Fruit fly (Drosophila melanogaster) whole organism, embryonic: ENCODE data around the gene CG7183.

Experiments
- ATbp ChIP-seq: fragments of 200-800 bp; sonication (Bioruptor generic); optimal IDR thresholded peaks from 2 replicates; lab custom pipeline; 2017; ENCODE audit warnings: missing biosample characterization, mild to moderate bottlenecking, missing genetic modification characterization, missing genetic modification reagents
- Antp ChIP-seq: fragments of 200-800 bp; sonication (Bioruptor generic); optimal IDR thresholded peaks from 3 replicates; lab custom pipeline; 2016; ENCODE audit warnings: missing biosample characterization, missing genetic modification characterization
- Atf6 ChIP-seq: fragments of 200-800 bp; sonication (Bioruptor generic); IDR thresholded peaks from 2 replicates; pipeline ENCODE4 v1.3.6; 2022; ENCODE audit warnings: missing biosample characterization, missing genetic modification characterization
- CG10462 ChIP-seq: fragments of 200-800 bp; sonication (Bioruptor generic); optimal IDR thresholded peaks from 2 replicates; lab custom pipeline; 2016; ENCODE audit warnings: missing biosample characterization, missing genetic modification characterization
- CG11456 ChIP-seq: fragments of 200-800 bp; sonication (Bioruptor generic); IDR thresholded peaks from 3 replicates; pipeline ENCODE4 v1.3.6; 2022; ENCODE audit warnings: missing biosample characterization, missing genetic modification characterization
- CG13287 ChIP-seq: fragments of 200-800 bp; sonication (Bioruptor generic); IDR thresholded peaks from 2 replicates; pipeline ENCODE4 v1.3.6; 2022; ENCODE audit warnings: missing biosample characterization, missing genetic modification characterization; ENCODE audit not compliant: partially characterized antibody
- CG14014 ChIP-seq: fragments of 200-800 bp; sonication (Bioruptor generic); IDR thresholded peaks from 2 replicates; pipeline ENCODE4 v1.3.6; 2022; ENCODE audit warnings: missing biosample characterization, missing genetic modification characterization
- CG1529 ChIP-seq: fragments of 200-800 bp; sonication (Bioruptor generic); optimal IDR thresholded peaks from 3 replicates; lab custom pipeline; 2018; ENCODE audit warnings: missing biosample characterization, missing genetic modification characterization
- CG15479 ChIP-seq: fragments of 200-800 bp; sonication (Bioruptor generic); optimal IDR thresholded peaks from 3 replicates; lab custom pipeline; 2019; ENCODE audit warnings: missing biosample characterization, mild to moderate bottlenecking, missing genetic modification characterization, moderate library complexity
- CG1602 ChIP-seq: fragments of 200-800 bp; sonication (Bioruptor generic); optimal IDR thresholded peaks from 3 replicates; lab custom pipeline; 2016; ENCODE audit warnings: missing biosample characterization, missing genetic modification characterization
- CG18262 ChIP-seq: fragments of 200-800 bp; optimal IDR thresholded peaks from 3 replicates; lab custom pipeline; 2019; ENCODE audit warnings: missing biosample characterization, mild to moderate bottlenecking, missing genetic modification characterization, moderate library complexity
- CG2129 ChIP-seq: fragments of 200-800 bp; sonication (Bioruptor generic); IDR thresholded peaks from 2 replicates; pipeline ENCODE4 v1.3.6; 2022; ENCODE audit warnings: missing biosample characterization, missing genetic modification characterization; ENCODE audit not compliant: partially characterized antibody
- CG2199 ChIP-seq: fragments of 200-800 bp; sonication (Bioruptor generic); IDR thresholded peaks from 3 replicates; pipeline ENCODE4 v1.3.6; 2022; ENCODE audit warnings: missing biosample characterization, missing genetic modification characterization
- CG2678 ChIP-seq: fragments of 200-800 bp; sonication (Bioruptor generic); optimal IDR thresholded peaks from 3 replicates; lab custom pipeline; 2019; ENCODE audit warnings: missing biosample characterization, mild to moderate bottlenecking, missing genetic modification characterization, moderate library complexity
- CG3065 ChIP-seq: fragments of 200-800 bp; sonication (Bioruptor generic); optimal IDR thresholded peaks from 2 replicates; lab custom pipeline; 2016; ENCODE audit warnings: missing biosample characterization, missing genetic modification characterization
- CG6654 ChIP-seq: fragments of 200-800 bp; sonication (Bioruptor generic); optimal IDR thresholded peaks from 2 replicates; lab custom pipeline; 2017; ENCODE audit warnings: missing biosample characterization, mild to moderate bottlenecking, missing genetic modification characterization
- CG6854 ChIP-seq: fragments of 200-800 bp; sonication (Bioruptor generic); optimal IDR thresholded peaks from 3 replicates; lab custom pipeline; 2017; ENCODE audit warnings: missing biosample characterization, mild to moderate bottlenecking, missing genetic modification characterization
- CG8089 ChIP-seq: fragments of 200-800 bp; sonication (Bioruptor generic); optimal IDR thresholded peaks from 3 replicates; lab custom pipeline; 2016; ENCODE audit warnings: missing biosample characterization, missing genetic modification characterization
- HHEX ChIP-seq: fragments of 200-800 bp; sonication (Bioruptor generic); optimal IDR thresholded peaks from 3 replicates; lab custom pipeline; 2017; ENCODE audit warnings: missing biosample characterization, mild to moderate bottlenecking, missing genetic modification characterization, missing genetic modification reagents
- Hr3 ChIP-seq: fragments of 200-800 bp; sonication (Bioruptor generic); optimal IDR thresholded peaks from 3 replicates; lab custom pipeline; 2016; ENCODE audit warnings: missing biosample characterization, missing genetic modification characterization
- Jarid2 ChIP-seq: fragments of 200-800 bp; sonication (Bioruptor generic); optimal IDR thresholded peaks from 3 replicates; lab custom pipeline; 2017; ENCODE audit warnings: mild to moderate bottlenecking, missing biosample characterization, missing genetic modification reagents, missing genetic modification characterization
- Max ChIP-seq: fragments of 200-800 bp; sonication (Bioruptor generic); optimal IDR thresholded peaks from 2 replicates; lab custom pipeline; 2016; ENCODE audit warnings: missing biosample characterization, mild to moderate bottlenecking, missing genetic modification characterization
- Myb ChIP-seq: fragments of 200-800 bp; sonication (Bioruptor generic); optimal IDR thresholded peaks from 2 replicates; lab custom pipeline; 2016; ENCODE audit warnings: missing biosample characterization, missing genetic modification characterization
- Optix ChIP-seq: fragments of 200-800 bp; sonication (Bioruptor generic); IDR thresholded peaks from 3 replicates; pipeline ENCODE4 v1.3.6; 2022; ENCODE audit warnings: missing biosample characterization, missing genetic modification characterization
- PHDP ChIP-seq: fragments of 200-800 bp; sonication (Bioruptor generic); optimal IDR thresholded peaks from 3 replicates; lab custom pipeline; 2018; ENCODE audit warnings: missing biosample characterization, mild to moderate bottlenecking, missing genetic modification characterization, moderate library complexity
- Scr ChIP-seq: fragments of 200-800 bp; sonication (Bioruptor generic); IDR thresholded peaks from 2 replicates; pipeline ENCODE4 v1.3.6; 2022; ENCODE audit warnings: missing biosample characterization, missing genetic modification characterization; ENCODE audit not compliant: partially characterized antibody
- Sin3A ChIP-seq: fragments of >200 bp; optimal IDR thresholded peaks from 2 replicates; lab custom pipeline; 2018
- Six4 ChIP-seq: fragments of 200-800 bp; sonication (Bioruptor generic); optimal IDR thresholded peaks from 2 replicates; lab custom pipeline; 2016; ENCODE audit warnings: missing biosample characterization, missing genetic modification characterization
- Sox102F ChIP-seq: fragments of 200-800 bp; sonication (Bioruptor generic); optimal IDR thresholded peaks from 2 replicates; lab custom pipeline; 2018; ENCODE audit warnings: missing biosample characterization, mild to moderate bottlenecking, missing genetic modification characterization, moderate library complexity
- Stat92E ChIP-seq, 3 experiments: fragments of >200 bp in 2 of 3; fragments of 200-800 bp in 1 of 3; sonication (Bioruptor generic) in 1 of 3; optimal IDR thresholded peaks; 2 replicates each; lab custom pipeline; 2017 to 2019; ENCODE audit warnings: missing biosample characterization in 3 of 3, missing genetic modification characterization in 3 of 3, mild to moderate bottlenecking in 1 of 3, moderate library complexity in 1 of 3
- amos ChIP-seq: fragments of 200-800 bp; sonication (Bioruptor generic); IDR thresholded peaks from 2 replicates; pipeline ENCODE4 v1.3.6; 2022; ENCODE audit warnings: missing biosample characterization, missing genetic modification characterization; ENCODE audit not compliant: partially characterized antibody
- bbx ChIP-seq: fragments of 200-800 bp; sonication (Bioruptor generic); IDR thresholded peaks from 2 replicates; pipeline ENCODE4 v1.3.6; 2022; ENCODE audit warnings: missing biosample characterization, missing genetic modification characterization; ENCODE audit not compliant: partially characterized antibody
- cato ChIP-seq: fragments of 200-800 bp; sonication (Bioruptor generic); optimal IDR thresholded peaks from 2 replicates; lab custom pipeline; 2016; ENCODE audit warnings: missing biosample characterization, missing genetic modification characterization, borderline replicate concordance
- corto ChIP-seq: fragments of 200-800 bp; sonication (Bioruptor generic); optimal IDR thresholded peaks from 2 replicates; lab custom pipeline; 2016; ENCODE audit warnings: missing biosample characterization, mild to moderate bottlenecking, missing genetic modification characterization, moderate library complexity
- crc ChIP-seq: fragments of 200-800 bp; sonication (Bioruptor generic); optimal IDR thresholded peaks from 2 replicates; lab custom pipeline; 2016; ENCODE audit warnings: missing biosample characterization, missing genetic modification characterization
- cwo ChIP-seq: fragments of 200-800 bp; sonication (Bioruptor generic); optimal IDR thresholded peaks from 3 replicates; lab custom pipeline; 2017; ENCODE audit warnings: missing biosample characterization, missing genetic modification characterization, mild to moderate bottlenecking, moderate library complexity, missing genetic modification reagents
- emc ChIP-seq: fragments of 200-800 bp; sonication (Bioruptor generic); optimal IDR thresholded peaks from 2 replicates; lab custom pipeline; 2016; ENCODE audit warnings: missing biosample characterization, missing genetic modification characterization
- gcm ChIP-seq: fragments of 200-800 bp; sonication (Bioruptor generic); optimal IDR thresholded peaks from 2 replicates; lab custom pipeline; 2019; ENCODE audit warnings: missing biosample characterization, mild to moderate bottlenecking, missing genetic modification characterization, moderate library complexity
- gfzf ChIP-seq: fragments of 200-800 bp; sonication (Bioruptor generic); optimal IDR thresholded peaks from 2 replicates; lab custom pipeline; 2016; ENCODE audit warnings: missing biosample characterization, mild to moderate bottlenecking, missing genetic modification characterization, moderate library complexity
- lbe ChIP-seq: fragments of 200-800 bp; sonication (Bioruptor generic); optimal IDR thresholded peaks from 2 replicates; lab custom pipeline; 2016; ENCODE audit warnings: missing biosample characterization, mild to moderate bottlenecking, missing genetic modification characterization
- nerfin-2 ChIP-seq: fragments of 200-800 bp; sonication (Bioruptor generic); IDR thresholded peaks from 2 replicates; pipeline ENCODE4 v1.3.6; 2022; ENCODE audit warnings: missing biosample characterization, missing genetic modification characterization; ENCODE audit not compliant: partially characterized antibody
- pros ChIP-seq: fragments of 200-800 bp; sonication (Bioruptor generic); optimal IDR thresholded peaks from 3 replicates; lab custom pipeline; 2019; ENCODE audit warnings: missing biosample characterization, mild to moderate bottlenecking, missing genetic modification characterization, moderate library complexity
- pum ChIP-seq: fragments of 200-800 bp; sonication (Bioruptor generic); optimal IDR thresholded peaks from 2 replicates; lab custom pipeline; 2016; ENCODE audit warnings: missing biosample characterization, missing genetic modification characterization
- scrt ChIP-seq: fragments of 200-800 bp; sonication (Bioruptor generic); optimal IDR thresholded peaks from 2 replicates; lab custom pipeline; 2018; ENCODE audit warnings: missing biosample characterization, mild to moderate bottlenecking, missing genetic modification characterization, moderate library complexity
- twi ChIP-seq: fragments of 200-800 bp; optimal IDR thresholded peaks from 2 replicates; lab custom pipeline; 2019; ENCODE audit warnings: missing biosample characterization, mild to moderate bottlenecking, missing genetic modification characterization, moderate library complexity
- vnd ChIP-seq: fragments of 200-800 bp; sonication (Bioruptor generic); IDR thresholded peaks from 3 replicates; pipeline ENCODE4 v1.3.6; 2022; ENCODE audit warnings: missing biosample characterization, missing genetic modification characterization; ENCODE audit not compliant: partially characterized antibody
- zf30C ChIP-seq: fragments of 200-800 bp; sonication (Bioruptor generic); optimal IDR thresholded peaks from 3 replicates; lab custom pipeline; 2018; ENCODE audit warnings: missing biosample characterization, mild to moderate bottlenecking, missing genetic modification characterization
- zfh1 ChIP-seq: fragments of 200-800 bp; sonication (Bioruptor generic); IDR thresholded peaks from 3 replicates; pipeline ENCODE4 v1.3.6; 2022; ENCODE audit warnings: missing biosample characterization, missing genetic modification characterization

CG7183 gene

DNA sequence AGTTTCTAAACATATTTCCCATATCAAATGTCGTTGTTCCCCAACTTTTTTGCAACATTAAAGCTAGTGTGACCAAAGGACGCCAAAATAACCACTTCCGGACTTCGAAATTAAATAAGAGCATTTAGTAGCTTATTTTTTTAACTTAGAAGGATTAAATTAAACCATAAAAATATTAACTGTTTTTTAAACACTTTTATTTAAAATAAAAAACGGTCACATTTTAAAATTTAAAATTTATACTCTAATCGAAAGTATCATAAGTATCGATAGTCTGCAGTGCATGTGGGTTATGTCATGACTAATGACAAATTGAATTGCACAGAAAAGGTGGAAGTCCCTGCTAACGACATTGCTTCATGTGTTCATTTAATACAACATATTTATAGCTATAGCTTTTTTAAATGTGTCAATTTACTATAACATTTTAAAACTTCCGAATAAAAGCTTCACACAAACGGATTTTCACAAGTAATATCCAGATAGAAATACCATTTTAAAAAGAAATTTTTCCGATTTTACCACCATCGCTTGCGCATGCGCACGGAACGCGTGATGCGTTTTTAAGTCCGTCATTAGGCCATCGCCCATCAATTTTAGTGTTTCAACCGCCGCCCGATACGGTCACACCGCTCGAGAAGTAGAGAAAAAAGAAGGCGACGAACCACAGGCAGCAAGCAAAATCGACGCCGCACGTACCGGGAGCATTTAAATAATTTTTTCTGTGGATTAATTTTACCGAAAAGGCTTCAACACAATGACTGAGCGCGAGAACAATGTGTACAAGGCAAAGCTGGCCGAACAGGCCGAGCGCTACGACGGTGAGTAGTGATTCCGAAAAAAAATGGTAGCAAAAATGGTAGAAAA is 21.8 kb upstream of the CG7183 start, which contains the start of the genes CG7156 and 14-3-3epsilon (continued):
- no peak for TF ChIP-seq pros
- peak; percentile 11 for TF ChIP-seq CG10462 (GFP tag; lab: Kevin White, UChicago)
- no peak for TF ChIP-seq Optix (GFP tag; lab: Robert Waterston, UW)
- peak; percentile 47 for TF ChIP-seq Max
- TF ChIP-seq Scr (GFP tag; lab: Robert Waterston, UW) = peak; percentile 74
- no peak for TF ChIP-seq Six4 (GFP tag; lab: Kevin White, UChicago)
- no peak; the same call in 2 of the 3 replicates for TF ChIP-seq CG11456 (GFP tag; lab: Robert Waterston, UW)
- no peak for TF ChIP-seq vnd (GFP tag; lab: Robert Waterston, UW)
- no peak for TF ChIP-seq CG6654 (GFP tag; lab: Kevin White, UChicago)
- TF ChIP-seq Jarid2 (GFP tag; lab: Kevin White, UChicago) = peak; percentile 77
- TF ChIP-seq scrt (GFP tag; lab: Kevin White, UChicago) = peak; percentile 10
- TF ChIP-seq CG15479 (GFP tag; lab: Kevin White, UChicago) = peak; percentile 60
- no peak for TF ChIP-seq CG8089 (GFP tag; lab: Kevin White, UChicago)
- peak in 1 of 3 experiments; percentile 63 for TF ChIP-seq Stat92E (GFP tag; optimal IDR thresholded peaks at IDR 0.05; lab: Kevin White, UChicago)
- TF ChIP-seq Atf6 (GFP tag; lab: Robert Waterston, UW) = no peak; the same call in 1 of the 2 replicates
- TF ChIP-seq CG1529 (GFP tag; lab: Kevin White, UChicago) = no peak
- peak; percentile 49 for TF ChIP-seq bbx (GFP tag; lab: Robert Waterston, UW)
- no peak for TF ChIP-seq corto
- TF ChIP-seq CG14014 (GFP tag; lab: Robert Waterston, UW) = no peak
- TF ChIP-seq Sox102F (GFP tag; lab: Kevin White, UChicago) = no peak
- TF ChIP-seq ATbp (GFP tag; lab: Kevin White, UChicago) = peak; percentile 3
- peak; percentile 69 for TF ChIP-seq gcm (GFP tag; lab: Kevin White, UChicago)
- no peak for TF ChIP-seq CG2199 (GFP tag; lab: Robert Waterston, UW)
- no peak for TF ChIP-seq lbe (GFP tag; lab: Kevin White, UChicago)
- TF ChIP-seq crc (GFP tag; lab: Kevin White, UChicago) = no peak
- peak; percentile 19 for TF ChIP-seq HHEX (GFP tag; lab: Kevin White, UChicago)
- peak; percentile 75 for TF ChIP-seq PHDP (tag; lab: Kevin White, UChicago)
- peak; percentile 97 for TF ChIP-seq gfzf (GFP tag; lab: Kevin White, UChicago)
- TF ChIP-seq zfh1 (GFP tag; lab: Robert Waterston, UW) = 0 out of 3 replicates have a peak, but pooled peaks have one; percentile 37
- TF ChIP-seq amos (GFP tag; lab: Robert Waterston, UW) = peak; percentile 64
- peak; percentile 59 for TF ChIP-seq Myb (GFP tag; lab: Kevin White, UChicago)
- peak; percentile 37 for TF ChIP-seq Hr3 (GFP tag; lab: Kevin White, UChicago)
- TF ChIP-seq CG2129 (GFP tag; lab: Robert Waterston, UW) = no peak
- no peak for TF ChIP-seq zf30C (GFP tag; lab: Kevin White, UChicago)
- peak; percentile 43 for TF ChIP-seq CG18262 (tag; lab: Kevin White, UChicago)
- TF ChIP-seq cato (GFP tag; lab: Kevin White, UChicago) = no peak
- TF ChIP-seq pum (GFP tag; lab: Kevin White, UChicago) = peak; percentile 4
- no peak for TF ChIP-seq emc (GFP tag; lab: Kevin White, UChicago)
- TF ChIP-seq CG2678 (tag; lab: Kevin White, UChicago) = no peak
- TF ChIP-seq CG1602 = peak; percentile 30
- TF ChIP-seq CG6854 (GFP tag; lab: Kevin White, UChicago) = no peak
- TF ChIP-seq Antp (GFP tag; lab: Kevin White, UChicago) = peak; percentile 2
- TF ChIP-seq cwo (GFP tag; lab: Kevin White, UChicago) = no peak
- TF ChIP-seq CG3065 (GFP tag; lab: Kevin White, UChicago) = no peak
- TF ChIP-seq nerfin-2 = no peak
- TF ChIP-seq CG13287 (GFP tag; lab: Robert Waterston, UW) = peak; percentile 59
- peak; percentile 98 for TF ChIP-seq Sin3A (lab: Kevin White, UChicago)
- peak; percentile 4 for TF ChIP-seq twi (tag; lab: Kevin White, UChicago)
